Fruit fly (Drosophila melanogaster): ENCODE measurements around the gene Cnx99A.

The Cnx99A gene

dm6 chr3R:29319481-29320289 lies at the start of gene Cnx99A (continued):
- TF ChIP-seq CG13624 (GFP tag; optimal IDR thresholded peaks at IDR 0.05) (peak; percentile 43), jumu (GFP tag; optimal IDR thresholded peaks at IDR 0.05) (peak; percentile 64), CG16863 (GFP tag; optimal IDR thresholded peaks at IDR 0.05) (peak; percentile 56), klu (GFP tag; IDR thresholded peaks at IDR 0.05) (peak; percentile 48), Dbx (GFP tag; IDR thresholded peaks at IDR 0.05) (peak; percentile 83), psq (GFP tag; optimal IDR thresholded peaks at IDR 0.05) (peak; percentile 29), CG6175 (GFP tag; IDR thresholded peaks at IDR 0.05) (peak; percentile 50; the same call in 1 of the 3 replicates), sqz (GFP tag; optimal IDR thresholded peaks at IDR 0.05) (peak; percentile 19), ranshi (GFP tag; IDR thresholded peaks at IDR 0.05) (peak; percentile 86)

DNA sequence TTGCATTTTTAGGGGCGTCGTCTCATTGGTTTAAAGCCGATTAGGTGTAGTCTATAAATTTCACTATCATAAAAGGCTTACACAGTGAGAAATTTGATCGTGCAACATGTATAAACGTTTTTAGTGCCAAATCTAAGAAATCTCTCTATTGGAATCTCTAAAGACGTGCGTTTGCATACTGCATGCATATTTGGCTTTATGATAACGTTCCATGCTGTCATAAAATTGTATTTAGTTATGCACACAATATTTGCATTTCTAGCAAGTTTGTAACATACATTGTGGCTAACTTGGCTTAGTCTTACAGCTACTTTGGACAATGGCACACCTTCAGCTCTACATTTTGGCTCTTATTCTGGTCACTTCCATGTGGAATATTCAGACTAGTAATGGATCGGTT lies 49.6 kb upstream of the Cnx99A start, which contains the start of gene CG45546:
Gene CG45546 (plus strand): TSS at position 301 of the 400 bp plus-strand sequence.
- TF ChIP-seq HLHmδ (GFP tag; optimal IDR thresholded peaks at IDR 0.05) (no peak), h (optimal IDR thresholded peaks at IDR 0.05) (no peak), da (GFP tag; optimal IDR thresholded peaks at IDR 0.05) (no peak), CG4424 (GFP tag; optimal IDR thresholded peaks at IDR 0.05) (no peak), cato (GFP tag; optimal IDR thresholded peaks at IDR 0.05; ENCODE audit: borderline replicate concordance) (no peak), CG1602 (GFP tag; optimal IDR thresholded peaks at IDR 0.05) (no peak), CG8765 (GFP tag; IDR thresholded peaks at IDR 0.05) (no peak), pros (GFP tag; optimal IDR thresholded peaks at IDR 0.05) (no peak), CTCF (GFP tag; optimal IDR thresholded peaks at IDR 0.05) (no peak), fd3F (GFP tag; optimal IDR thresholded peaks at IDR 0.05) (no peak), CG11085 (GFP tag; IDR thresholded peaks at IDR 0.05) (no peak), lab (GFP tag; optimal IDR thresholded peaks at IDR 0.05) (no peak), wdn (GFP tag; IDR thresholded peaks at IDR 0.05) (no peak), CG17359 (tag; optimal IDR thresholded peaks at IDR 0.05) (no peak), rib (GFP tag; IDR thresholded peaks at IDR 0.05) (no peak), CG11560 (tag; IDR thresholded peaks at IDR 0.05) (no peak), CG11504 (tag; optimal IDR thresholded peaks at IDR 0.05) (no peak)

DNA sequence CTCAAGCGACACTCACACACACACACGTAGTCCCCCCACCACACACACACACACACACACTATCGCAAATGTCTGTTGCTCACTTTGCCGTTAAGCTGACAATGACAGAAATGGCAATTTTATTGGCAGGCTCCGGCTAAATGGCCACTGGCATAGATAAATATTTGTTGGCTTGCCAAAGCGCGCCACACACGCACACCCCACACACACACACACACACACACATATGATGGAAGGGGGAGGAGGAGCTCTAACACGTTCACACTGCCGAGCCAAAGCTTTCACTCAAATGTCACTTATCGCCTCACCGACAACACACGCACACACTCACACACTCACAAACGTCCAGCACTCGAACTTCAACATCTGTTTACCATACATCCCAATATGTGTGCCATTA lies 42.9 kb upstream of the Cnx99A start:
- TF ChIP-seq GATAe (GFP tag; conservative IDR thresholded peaks at IDR 0.05): no peak
- peak; percentile 3 for TF ChIP-seq cg (GFP tag; optimal IDR thresholded peaks at IDR 0.05)
- TF ChIP-seq Dfd (GFP tag; optimal IDR thresholded peaks at IDR 0.05): peak in 1 of 2 experiments; percentile 89
- no peak for TF ChIP-seq CHES-1-like (GFP tag; optimal IDR thresholded peaks at IDR 0.05)

- TF ChIP-seq Ets65A (GFP tag) (peak; percentile 60), B-H2 (GFP tag; optimal IDR thresholded peaks at IDR 0.05) (no peak), abd-A (tag; optimal IDR thresholded peaks at IDR 0.05) (peak; percentile 69)
Measured at dm6 chr3R:29353487-29353886, 34.0 kb upstream of the Cnx99A start.

DNA sequence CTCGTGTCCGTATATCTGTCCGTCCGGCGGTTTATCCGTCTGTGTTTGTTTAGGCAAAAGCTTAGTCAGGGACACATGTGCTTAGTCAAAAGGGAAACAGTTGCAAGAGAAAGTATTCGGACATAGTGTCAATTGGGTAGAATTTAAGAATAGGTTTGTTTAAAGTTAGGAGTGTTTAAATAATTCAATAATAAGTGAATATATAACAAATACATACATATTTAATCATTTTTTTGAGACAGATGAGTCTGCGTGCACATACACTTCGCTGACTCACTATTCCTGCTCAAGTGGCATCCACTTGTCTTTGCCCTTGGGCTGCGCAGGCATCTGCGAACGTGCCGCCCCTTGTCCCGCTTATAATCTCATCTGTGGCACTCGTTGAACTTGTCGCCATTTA lies 9.2 kb upstream of the Cnx99A start:
- no peak for TF ChIP-seq CG31224 (GFP tag; IDR thresholded peaks at IDR 0.05)
- 0 out of 2 replicates have a peak, but pooled peaks have one; percentile 6 for TF ChIP-seq CG6689 (GFP tag; IDR thresholded peaks at IDR 0.05)
- peak; percentile 17; the same call in 1 of the 2 replicates for TF ChIP-seq sob (GFP tag; IDR thresholded peaks at IDR 0.05)
- peak; percentile 13 for TF ChIP-seq grau (tag; optimal IDR thresholded peaks at IDR 0.05)
- TF ChIP-seq CG5953 (GFP tag; IDR thresholded peaks at IDR 0.05): 0 out of 2 replicates have a peak, but pooled peaks have one; percentile 9
- TF ChIP-seq CG1603 (tag; optimal IDR thresholded peaks at IDR 0.05): peak; percentile 2
- TF ChIP-seq CG11247 (GFP tag; IDR thresholded peaks at IDR 0.05): no peak
- TF ChIP-seq CG12769 (tag; optimal IDR thresholded peaks at IDR 0.05): peak; percentile 8
- peak; percentile 53; the same call in 2 of the 3 replicates for TF ChIP-seq dysf (GFP tag; IDR thresholded peaks at IDR 0.05)
- TF ChIP-seq CG10366 (GFP tag; IDR thresholded peaks at IDR 0.05): 0 out of 2 replicates have a peak, but pooled peaks have one; percentile 16
- TF ChIP-seq CG2678 (tag; optimal IDR thresholded peaks at IDR 0.05): peak; percentile 43
- TF ChIP-seq CG14014 (GFP tag; IDR thresholded peaks at IDR 0.05): 0 out of 2 replicates have a peak, but pooled peaks have one; percentile 23
- TF ChIP-seq CG18599 (GFP tag; optimal IDR thresholded peaks at IDR 0.05): peak; percentile 54
- no peak for TF ChIP-seq cato (GFP tag; optimal IDR thresholded peaks at IDR 0.05; ENCODE audit: borderline replicate concordance)
